Worm (Caenorhabditis elegans): Measurements from ENCODE around the gene ced-4.
A peak's percentile ranks its signal among the peaks of the same experiment; 100 is the strongest.

ced-4 gene

ce11 chrIII:4875663-4876062, 23.5 kb downstream of the ced-4 start:
- TF ChIP-seq unc-55 (GFP tag; optimal IDR thresholded peaks at IDR 0.05) (no peak), sox-4 (tag; optimal IDR thresholded peaks at IDR 0.05) (no peak), unc-42 (tag; optimal IDR thresholded peaks at IDR 0.05) (no peak), ceh-14 (tag; optimal IDR thresholded peaks at IDR 0.05) (no peak), pqm-1 (tag; optimal IDR thresholded peaks at IDR 0.05) (no peak), unc-86 (tag; optimal IDR thresholded peaks at IDR 0.05) (no peak), ceh-31 (tag; optimal IDR thresholded peaks at IDR 0.05) (peak; percentile 24), lim-6 (tag; optimal IDR thresholded peaks at IDR 0.05) (no peak), sox-2 (GFP tag; IDR thresholded peaks at IDR 0.05) (no peak)

- TF ChIP-seq hlh-30 (tag; optimal IDR thresholded peaks at IDR 0.05; ENCODE audit: insufficient read depth) (no peak), elt-2 (tag; optimal IDR thresholded peaks at IDR 0.05) (peak; percentile 21), unc-42 (tag; optimal IDR thresholded peaks at IDR 0.05) (peak; percentile 22)
Observed at ce11 chrIII:4878281-4878680, 26.2 kb downstream of the ced-4 start, which contains the start of the genes tost-1 and arx-6. Gene tost-1, minus strand, starts transcription at chrIII:4878311. Gene arx-6, plus strand, starts transcription at chrIII:4878658.

- TF ChIP-seq fkh-10 (GFP tag; optimal IDR thresholded peaks at IDR 0.05): no peak
- TF ChIP-seq ceh-18 (tag; optimal IDR thresholded peaks at IDR 0.05): no peak
- TF ChIP-seq nhr-232 (tag; optimal IDR thresholded peaks at IDR 0.05): no peak
- TF ChIP-seq ceh-45 (GFP tag; IDR thresholded peaks at IDR 0.05): no peak
- no peak for TF ChIP-seq hlh-8 (tag; optimal IDR thresholded peaks at IDR 0.05)
- no peak for TF ChIP-seq mec-3 (tag; optimal IDR thresholded peaks at IDR 0.05; ENCODE audit: borderline replicate concordance)
- TF ChIP-seq nfya-1 (tag; optimal IDR thresholded peaks at IDR 0.05): no peak
- no peak for TF ChIP-seq pax-1 (tag; optimal IDR thresholded peaks at IDR 0.05)
- no peak for TF ChIP-seq odd-2 (tag; optimal IDR thresholded peaks at IDR 0.05)
- TF ChIP-seq ceh-6 (GFP tag; optimal IDR thresholded peaks at IDR 0.05): no peak
Observed at ce11 chrIII:4879445-4879844, 27.3 kb downstream of the ced-4 start, which contains the start of gene C35D10.1. Gene C35D10.1, plus strand, starts transcription at chrIII:4879745.

- TF ChIP-seq T23F11.4 (GFP tag; optimal IDR thresholded peaks at IDR 0.05) (no peak), sdc-2 (tag; optimal IDR thresholded peaks at IDR 0.05) (no peak), ceh-2 (tag; optimal IDR thresholded peaks at IDR 0.05) (no peak), ttx-3 (tag; optimal IDR thresholded peaks at IDR 0.05) (no peak), pros-1 (tag; optimal IDR thresholded peaks at IDR 0.05) (no peak), hlh-30 (tag; optimal IDR thresholded peaks at IDR 0.05; ENCODE audit: insufficient read depth) (no peak), K09A11.1 (tag; optimal IDR thresholded peaks at IDR 0.05; ENCODE audit: insufficient read depth) (no peak), ets-4 (tag; optimal IDR thresholded peaks at IDR 0.05) (no peak), ceh-19 (GFP tag; optimal IDR thresholded peaks at IDR 0.05) (no peak), lin-11 (tag; optimal IDR thresholded peaks at IDR 0.05) (no peak)
Observed at ce11 chrIII:4881955-4882354, 29.8 kb downstream of the ced-4 start.

ce11 chrIII:4883429-4883828, 31.3 kb downstream of the ced-4 start, which contains the start of gene clec-5:
Gene clec-5, minus strand, starts transcription at chrIII:4883606.
- TF ChIP-seq zip-5 (tag; optimal IDR thresholded peaks at IDR 0.05) (no peak), pha-4 (tag; optimal IDR thresholded peaks at IDR 0.05) (no peak), C08G9.2 (tag; optimal IDR thresholded peaks at IDR 0.05) (no peak), unc-3 (GFP tag; conservative IDR thresholded peaks at IDR 0.05) (no peak), unc-3 (tag; optimal IDR thresholded peaks at IDR 0.05) (no peak), mec-3 (tag; optimal IDR thresholded peaks at IDR 0.05; ENCODE audit: borderline replicate concordance) (no peak), ceh-9 (tag; optimal IDR thresholded peaks at IDR 0.05) (no peak), ceh-14 (tag; optimal IDR thresholded peaks at IDR 0.05) (no peak), ceh-22 (tag; optimal IDR thresholded peaks at IDR 0.05) (no peak), ceh-45 (GFP tag; IDR thresholded peaks at IDR 0.05) (no peak), nhr-11 (tag; optimal IDR thresholded peaks at IDR 0.05) (no peak), sdc-2 (tag; optimal IDR thresholded peaks at IDR 0.05) (no peak), ztf-16 (tag; optimal IDR thresholded peaks at IDR 0.05) (no peak), K02D7.2 (tag; optimal IDR thresholded peaks at IDR 0.05) (no peak), ama-1 (optimal IDR thresholded peaks at IDR 0.05) (no peak), rnt-1 (tag; optimal IDR thresholded peaks at IDR 0.05) (no peak), ceh-48 (tag; optimal IDR thresholded peaks at IDR 0.05) (no peak), odd-2 (tag; optimal IDR thresholded peaks at IDR 0.05) (no peak), ceh-2 (tag; optimal IDR thresholded peaks at IDR 0.05) (no peak), pros-1 (tag; optimal IDR thresholded peaks at IDR 0.05) (no peak)

All from whole organism, late embryonic.